Fruit fly (Drosophila melanogaster): ENCODE results near the gene ND-51.

ND-51 gene

dm6 chr2L:6053874-6054469 is 8.6 kb downstream of the ND-51 start, which contains the start of gene CG13995:
TSS of gene CG13995 (plus strand) at chr2L:6054302.
- no peak for TF ChIP-seq CG9609 (GFP tag; optimal IDR thresholded peaks at IDR 0.05)
- TF ChIP-seq CG15011 (GFP tag; optimal IDR thresholded peaks at IDR 0.05) = no peak
- peak; percentile 100 for TF ChIP-seq CG13894 (tag; optimal IDR thresholded peaks at IDR 0.05)
- TF ChIP-seq CG8478 (optimal IDR thresholded peaks at IDR 0.05) = no peak
- TF ChIP-seq knrl (GFP tag; IDR thresholded peaks at IDR 0.05; ENCODE audit: partially characterized antibody) = no peak
- peak; percentile 28 for TF ChIP-seq Blimp-1 (GFP tag; optimal IDR thresholded peaks at IDR 0.05)
- TF ChIP-seq Meics (GFP tag; optimal IDR thresholded peaks at IDR 0.05) = no peak
- peak; percentile 18 for TF ChIP-seq CG15514 (GFP tag; optimal IDR thresholded peaks at IDR 0.05)
- TF ChIP-seq CG10147 (GFP tag; optimal IDR thresholded peaks at IDR 0.05) = no peak
- TF ChIP-seq luna (GFP tag; optimal IDR thresholded peaks at IDR 0.05) = no peak
- no peak for TF ChIP-seq CG11504 (tag; optimal IDR thresholded peaks at IDR 0.05)
- 0 out of 3 replicates have a peak, but pooled peaks have one; percentile 36 for TF ChIP-seq ase (GFP tag; IDR thresholded peaks at IDR 0.05)
- TF ChIP-seq Usf (GFP tag; optimal IDR thresholded peaks at IDR 0.05) = no peak
- TF ChIP-seq lab (GFP tag; optimal IDR thresholded peaks at IDR 0.05) = peak; percentile 22
- peak; percentile 14; the same call in 1 of the 2 replicates for TF ChIP-seq Adf1 (GFP tag; IDR thresholded peaks at IDR 0.05)
- no peak for TF ChIP-seq CG13287 (GFP tag; IDR thresholded peaks at IDR 0.05; ENCODE audit: partially characterized antibody)
- TF ChIP-seq Deaf1 (tag; optimal IDR thresholded peaks at IDR 0.05) = peak; percentile 89
- TF ChIP-seq hbn (GFP tag; IDR thresholded peaks at IDR 0.05; ENCODE audit: partially characterized antibody) = no peak
- no peak for TF ChIP-seq CG17802 (tag; optimal IDR thresholded peaks at IDR 0.05)
- TF ChIP-seq HLH4C (GFP tag; IDR thresholded peaks at IDR 0.05; ENCODE audit: partially characterized antibody) = no peak
- TF ChIP-seq CG1024 (GFP tag; IDR thresholded peaks at IDR 0.05) = no peak
- TF ChIP-seq grau (tag; optimal IDR thresholded peaks at IDR 0.05) = peak; percentile 60
- no peak for TF ChIP-seq sens-2 (GFP tag; IDR thresholded peaks at IDR 0.05)
- TF ChIP-seq CG11723 (GFP tag; optimal IDR thresholded peaks at IDR 0.05) = no peak
- TF ChIP-seq CG32767 (GFP tag; IDR thresholded peaks at IDR 0.05) = 0 out of 2 replicates have a peak, but pooled peaks have one; percentile 26
- peak; percentile 58 for TF ChIP-seq Med (GFP tag)
- TF ChIP-seq ttk (GFP tag; IDR thresholded peaks at IDR 0.05) = 0 out of 2 replicates have a peak, but pooled peaks have one; percentile 24
- TF ChIP-seq CG14050 (GFP tag; IDR thresholded peaks at IDR 0.05) = no peak
- TF ChIP-seq Dad (GFP tag; optimal IDR thresholded peaks at IDR 0.05) = no peak
- TF ChIP-seq lbe (GFP tag; optimal IDR thresholded peaks at IDR 0.05) = no peak
- TF ChIP-seq Trl (optimal IDR thresholded peaks at IDR 0.05) = peak in 1 of 2 experiments; percentile 71
- TF ChIP-seq Trl (GFP tag; optimal IDR thresholded peaks at IDR 0.05) = no peak
- no peak for TF ChIP-seq CG11085 (GFP tag; IDR thresholded peaks at IDR 0.05)
- TF ChIP-seq CG12391 (tag; optimal IDR thresholded peaks at IDR 0.05) = no peak
- TF ChIP-seq CG3726 (GFP tag; IDR thresholded peaks at IDR 0.05) = no peak
- TF ChIP-seq CG10209 (GFP tag; optimal IDR thresholded peaks at IDR 0.05) = no peak
- peak; percentile 31; the same call in 1 of the 2 replicates for TF ChIP-seq seq (GFP tag; IDR thresholded peaks at IDR 0.05)
- no peak for TF ChIP-seq CG7271 (tag; optimal IDR thresholded peaks at IDR 0.05)
- TF ChIP-seq unc-4 (GFP tag; IDR thresholded peaks at IDR 0.05; ENCODE audit: partially characterized antibody) = no peak
- no peak for TF ChIP-seq mam (GFP tag; optimal IDR thresholded peaks at IDR 0.05)
- TF ChIP-seq Bgb (GFP tag; IDR thresholded peaks at IDR 0.05; ENCODE audit: partially characterized antibody) = peak; percentile 27; the same call in 1 of the 2 replicates
- TF ChIP-seq Hr51 (GFP tag; optimal IDR thresholded peaks at IDR 0.05) = peak in 1 of 2 experiments; percentile 75
- TF ChIP-seq CG10959 (GFP tag; IDR thresholded peaks at IDR 0.05) = no peak
- TF ChIP-seq MESR4 (GFP tag; optimal IDR thresholded peaks at IDR 0.05) = no peak
- TF ChIP-seq slp2 (GFP tag; optimal IDR thresholded peaks at IDR 0.05) = no peak
- TF ChIP-seq bigmax (GFP tag; optimal IDR thresholded peaks at IDR 0.05) = no peak
- no peak for TF ChIP-seq ato (GFP tag; IDR thresholded peaks at IDR 0.05; ENCODE audit: partially characterized antibody)
- no peak for TF ChIP-seq CG4424 (GFP tag; optimal IDR thresholded peaks at IDR 0.05)
- no peak for TF ChIP-seq trh (GFP tag; optimal IDR thresholded peaks at IDR 0.05)
- TF ChIP-seq Awh (GFP tag; IDR thresholded peaks at IDR 0.05) = no peak
